Fruit fly (Drosophila melanogaster) whole organism, prepupa: ENCODE measurements around the gene CG15012.

Experiments used
- CG11294 ChIP-seq: fragments of 200-800 bp; sonication (Bioruptor generic); IDR thresholded peaks from 2 replicates; pipeline ENCODE4 v1.3.6; 2022; ENCODE audit warnings: missing biosample characterization, missing genetic modification characterization
- CG16779 ChIP-seq: fragments of 200-800 bp; sonication (Bioruptor generic); optimal IDR thresholded peaks from 3 replicates; lab custom pipeline; 2017; ENCODE audit warnings: missing biosample characterization, mild to moderate bottlenecking, missing genetic modification characterization
- Eip78C ChIP-seq: fragments of 200-800 bp; sonication (Bioruptor generic); peaks from one replicate; lab custom pipeline; 2016; ENCODE audit warnings: missing biosample characterization, missing genetic modification characterization
- Ets96B ChIP-seq: fragments of 200-800 bp; optimal IDR thresholded peaks from 2 replicates; lab custom pipeline; 2019; ENCODE audit warnings: missing biosample characterization, mild to moderate bottlenecking, missing genetic modification characterization, moderate library complexity
- Gug ChIP-seq: fragments of 200-800 bp; sonication (Bioruptor generic); IDR thresholded peaks from 2 replicates; pipeline ENCODE4 v1.3.6; 2022; ENCODE audit warnings: missing biosample characterization, missing genetic modification characterization
- Hr38 ChIP-seq: sonication (Bioruptor generic); optimal IDR thresholded peaks from 2 replicates; lab custom pipeline; 2016; ENCODE audit warnings: missing biosample characterization, missing genetic modification characterization
- Sox14 ChIP-seq: fragments of 200-800 bp; sonication (Bioruptor generic); optimal IDR thresholded peaks from 3 replicates; lab custom pipeline; 2016; ENCODE audit warnings: missing biosample characterization, missing genetic modification characterization
- achi ChIP-seq: fragments of 200-800 bp; sonication (Bioruptor generic); optimal IDR thresholded peaks from 3 replicates; lab custom pipeline; 2016; ENCODE audit warnings: missing biosample characterization, missing genetic modification characterization
- acj6 ChIP-seq: fragments of 200-800 bp; sonication (Bioruptor generic); optimal IDR thresholded peaks from 3 replicates; lab custom pipeline; 2016; ENCODE audit warnings: missing biosample characterization, missing genetic modification characterization
- fkh ChIP-seq: fragments of 200-800 bp; sonication (Bioruptor generic); optimal IDR thresholded peaks from 3 replicates; lab custom pipeline; 2017; ENCODE audit warnings: missing biosample characterization, mild to moderate bottlenecking, missing genetic modification characterization, moderate library complexity
- pdm3 ChIP-seq: fragments of 200-800 bp; sonication (Bioruptor generic); optimal IDR thresholded peaks from 3 replicates; lab custom pipeline; 2016; ENCODE audit warnings: missing biosample characterization, missing genetic modification characterization
- svp ChIP-seq: fragments of 200-800 bp; sonication (Bioruptor generic); peaks from one replicate; lab custom pipeline; 2016; ENCODE audit warnings: missing biosample characterization, missing genetic modification characterization
- topi ChIP-seq: fragments of 200-800 bp; sonication (Bioruptor generic); optimal IDR thresholded peaks from 3 replicates; lab custom pipeline; 2016; ENCODE audit warnings: missing biosample characterization, missing genetic modification characterization

DNA sequence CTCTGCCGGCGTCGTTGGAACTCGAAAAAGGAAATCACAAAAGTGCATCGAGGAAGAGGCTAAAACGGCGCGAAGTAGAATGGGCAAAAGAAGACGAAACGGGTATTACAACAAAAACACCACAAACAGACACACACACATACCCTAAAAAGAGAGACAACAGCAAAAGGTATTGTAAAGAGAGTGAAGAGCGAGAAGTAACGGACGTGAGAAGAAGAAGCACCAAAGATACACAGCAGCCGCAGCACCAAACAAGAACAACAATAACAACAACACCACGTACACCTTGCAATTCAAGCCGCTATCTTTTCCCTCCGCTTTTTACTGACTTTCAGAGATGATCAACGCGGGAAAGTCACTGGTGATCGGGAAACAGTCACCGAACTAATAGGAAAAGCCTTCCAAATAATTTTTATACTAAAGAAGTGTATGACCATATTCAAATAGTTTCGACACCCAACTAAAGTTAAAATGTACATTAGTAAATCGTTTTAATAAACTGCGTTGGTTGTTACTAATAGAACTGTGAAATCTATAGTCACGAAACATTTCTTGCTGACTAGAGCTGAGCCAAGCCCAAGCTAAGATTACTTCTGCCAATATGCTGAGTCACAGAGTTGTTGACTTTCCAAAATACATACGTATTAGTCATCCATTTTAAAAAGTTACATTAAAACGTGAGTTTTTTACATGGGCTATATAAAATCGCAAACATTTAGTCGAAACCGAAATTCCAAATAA lies 39.8 kb downstream of the CG15012 start:
- no peak for TF ChIP-seq CG11294 (GFP tag; lab: Robert Waterston, UW)
- no peak for TF ChIP-seq Ets96B (tag; lab: Kevin White, UChicago)
- TF ChIP-seq Gug: no peak
- no peak for TF ChIP-seq Eip78C (GFP tag; lab: Kevin White, UChicago)
- TF ChIP-seq topi: no peak
- TF ChIP-seq svp: no peak
- no peak for TF ChIP-seq Sox14 (GFP tag; lab: Kevin White, UChicago)
- TF ChIP-seq CG16779 (tag; lab: Kevin White, UChicago): no peak
- TF ChIP-seq fkh (GFP tag; lab: Kevin White, UChicago): no peak
- TF ChIP-seq acj6 (GFP tag; lab: Kevin White, UChicago): no peak
- no peak for TF ChIP-seq pdm3 (GFP tag; lab: Kevin White, UChicago)
- TF ChIP-seq Hr38: no peak
- TF ChIP-seq achi (GFP tag; lab: Kevin White, UChicago): no peak
